Worm (Caenorhabditis elegans): ENCODE data around the gene F55H2.5.

The F55H2.5 gene

ce11 chrIII:9521410-9522090, 10.3 kb downstream of the F55H2.5 start, which contains the start of the genes clu-1 and prp-40:
Gene clu-1 (minus strand): TSS chrIII:9521460.
Gene prp-40 (plus strand): TSS chrIII:9522075.
- TF ChIP-seq nhr-11 (tag; optimal IDR thresholded peaks at IDR 0.05) (no peak), pqm-1 (tag; optimal IDR thresholded peaks at IDR 0.05) (no peak), ceh-18 (tag; optimal IDR thresholded peaks at IDR 0.05) (peak; percentile 67), unc-55 (GFP tag; optimal IDR thresholded peaks at IDR 0.05) (peak; percentile 56), ref-2 (tag; optimal IDR thresholded peaks at IDR 0.05) (no peak), ceh-30 (tag; optimal IDR thresholded peaks at IDR 0.05) (no peak), unc-42 (tag; optimal IDR thresholded peaks at IDR 0.05) (peak; percentile 75), ets-4 (tag; optimal IDR thresholded peaks at IDR 0.05) (no peak), ceh-31 (tag; optimal IDR thresholded peaks at IDR 0.05) (peak; percentile 50), elt-2 (tag; optimal IDR thresholded peaks at IDR 0.05) (peak; percentile 34), nfya-1 (tag; optimal IDR thresholded peaks at IDR 0.05) (peak; percentile 73), F13H6.1 (tag; optimal IDR thresholded peaks at IDR 0.05) (no peak), gmeb-2 (tag; optimal IDR thresholded peaks at IDR 0.05) (no peak), pax-1 (tag; optimal IDR thresholded peaks at IDR 0.05) (no peak), ceh-22 (tag; optimal IDR thresholded peaks at IDR 0.05) (no peak), ceh-48 (tag; optimal IDR thresholded peaks at IDR 0.05) (peak; percentile 35), eyg-1 (tag; optimal IDR thresholded peaks at IDR 0.05) (no peak), hlh-15 (tag; optimal IDR thresholded peaks at IDR 0.05) (no peak), ceh-34 (tag; optimal IDR thresholded peaks at IDR 0.05) (peak; percentile 5), hlh-30 (tag; optimal IDR thresholded peaks at IDR 0.05; ENCODE audit: insufficient read depth) (peak; percentile 17), sdc-2 (tag; optimal IDR thresholded peaks at IDR 0.05) (no peak), tbx-2 (tag; optimal IDR thresholded peaks at IDR 0.05) (peak; percentile 61), fkh-10 (GFP tag; optimal IDR thresholded peaks at IDR 0.05) (no peak), K09A11.1 (tag; optimal IDR thresholded peaks at IDR 0.05; ENCODE audit: insufficient read depth) (no peak), ceh-9 (tag; optimal IDR thresholded peaks at IDR 0.05) (no peak), tbx-7 (tag; optimal IDR thresholded peaks at IDR 0.05) (no peak), ceh-45 (GFP tag; IDR thresholded peaks at IDR 0.05) (no peak)

- TF ChIP-seq unc-42 (tag; optimal IDR thresholded peaks at IDR 0.05) (peak; percentile 6), K09A11.1 (tag; optimal IDR thresholded peaks at IDR 0.05; ENCODE audit: insufficient read depth) (no peak), nfya-1 (tag; optimal IDR thresholded peaks at IDR 0.05) (peak; percentile 11), ceh-18 (tag; optimal IDR thresholded peaks at IDR 0.05) (peak; percentile 16)
These were observed 12.3 kb downstream of the F55H2.5 start, which contains the start of gene mrps-23 for ce11 chrIII:9523581-9523980. Gene mrps-23 (minus strand): TSS chrIII:9523672.

ce11 chrIII:9525252-9525651, 14.0 kb downstream of the F55H2.5 start, which contains the start of gene trpp-3:
Gene trpp-3 (plus strand): TSS chrIII:9525552.
- no peak for TF ChIP-seq ceh-18 (tag; optimal IDR thresholded peaks at IDR 0.05)
- no peak for TF ChIP-seq ceh-34 (tag; optimal IDR thresholded peaks at IDR 0.05)
- TF ChIP-seq pha-2 (tag; optimal IDR thresholded peaks at IDR 0.05) = no peak

- TF ChIP-seq ceh-19 (GFP tag; optimal IDR thresholded peaks at IDR 0.05) (no peak), hlh-15 (tag; optimal IDR thresholded peaks at IDR 0.05) (no peak), ceh-30 (tag; optimal IDR thresholded peaks at IDR 0.05) (no peak), tbx-2 (tag; optimal IDR thresholded peaks at IDR 0.05) (no peak), C38D4.7 (GFP tag; optimal IDR thresholded peaks at IDR 0.05) (no peak), ahr-1 (tag; optimal IDR thresholded peaks at IDR 0.05) (no peak), dmd-4 (tag; optimal IDR thresholded peaks at IDR 0.05; ENCODE audit: borderline replicate concordance) (no peak), syd-9 (tag; optimal IDR thresholded peaks at IDR 0.05) (no peak), sox-4 (tag; optimal IDR thresholded peaks at IDR 0.05) (no peak), K09A11.1 (tag; optimal IDR thresholded peaks at IDR 0.05; ENCODE audit: insufficient read depth) (no peak), pag-3 (tag; optimal IDR thresholded peaks at IDR 0.05; ENCODE audit: borderline replicate concordance) (no peak), sox-2 (GFP tag; IDR thresholded peaks at IDR 0.05) (no peak)
These were observed 15.6 kb downstream of the F55H2.5 start, which contains the start of gene ZK1098.6 for ce11 chrIII:9526851-9527250. Gene ZK1098.6 (plus strand): TSS chrIII:9527151.
